Fruit fly (Drosophila melanogaster) whole organism, pupa: ENCODE measurements around the gene CG3679.

Experiments
- CG10348 ChIP-seq: fragments of 200-800 bp; sonication (Bioruptor generic); IDR thresholded peaks from 2 replicates; pipeline ENCODE4 v1.3.6; 2022; ENCODE audit warnings: missing biosample characterization, missing genetic modification characterization
- CG12605 ChIP-seq: fragments of 200-800 bp; sonication (Bioruptor generic); IDR thresholded peaks from 2 replicates; pipeline ENCODE4 v1.3.6; 2022; ENCODE audit warnings: missing biosample characterization, missing genetic modification characterization
- CG13204 ChIP-seq: fragments of 200-800 bp; sonication (Bioruptor generic); optimal IDR thresholded peaks from 2 replicates; lab custom pipeline; 2018; ENCODE audit warnings: missing biosample characterization, mild to moderate bottlenecking, missing genetic modification characterization, moderate library complexity
- CG14655 ChIP-seq: fragments of 200-800 bp; sonication (Bioruptor generic); optimal IDR thresholded peaks from 3 replicates; lab custom pipeline; 2017; ENCODE audit warnings: mild to moderate bottlenecking, missing biosample characterization, missing genetic modification reagents, missing genetic modification characterization
- CG15710 ChIP-seq: fragments of 200-800 bp; sonication (Bioruptor generic); optimal IDR thresholded peaks from 2 replicates; lab custom pipeline; 2018; ENCODE audit warnings: missing biosample characterization, mild to moderate bottlenecking, missing genetic modification characterization, moderate library complexity
- CG17806 ChIP-seq: fragments of 200-800 bp; sonication (Bioruptor generic); optimal IDR thresholded peaks from 2 replicates; lab custom pipeline; 2018; ENCODE audit warnings: missing biosample characterization, mild to moderate bottlenecking, missing genetic modification characterization, moderate library complexity
- CG32121 ChIP-seq: fragments of 200-800 bp; sonication (Bioruptor generic); IDR thresholded peaks from 2 replicates; pipeline ENCODE4 v1.3.6; 2022; ENCODE audit warnings: missing biosample characterization, missing genetic modification characterization
- CG34367 ChIP-seq: fragments of 200-800 bp; sonication (Bioruptor generic); optimal IDR thresholded peaks from 2 replicates; lab custom pipeline; 2018; ENCODE audit warnings: missing biosample characterization, mild to moderate bottlenecking, missing genetic modification characterization
- CG4496 ChIP-seq: fragments of 200-800 bp; sonication (Bioruptor generic); IDR thresholded peaks from 3 replicates; pipeline ENCODE4 v1.3.6; 2022; ENCODE audit warnings: missing biosample characterization, missing genetic modification characterization
- CG8159 ChIP-seq: fragments of 200-800 bp; sonication (Bioruptor generic); optimal IDR thresholded peaks from 3 replicates; lab custom pipeline; 2018; ENCODE audit warnings: missing biosample characterization, mild to moderate bottlenecking, missing genetic modification characterization, moderate library complexity
- CG8301 ChIP-seq: fragments of 200-800 bp; sonication (Bioruptor generic); optimal IDR thresholded peaks from 2 replicates; lab custom pipeline; 2018; ENCODE audit warnings: missing biosample characterization, mild to moderate bottlenecking, missing genetic modification characterization
- CG9948 ChIP-seq: fragments of 200-800 bp; sonication (Bioruptor generic); optimal IDR thresholded peaks from 2 replicates; lab custom pipeline; 2018; ENCODE audit warnings: missing biosample characterization, mild to moderate bottlenecking, missing genetic modification characterization, moderate library complexity
- D1 ChIP-seq: fragments of 200-800 bp; sonication (Bioruptor generic); optimal IDR thresholded peaks from 2 replicates; lab custom pipeline; 2018; ENCODE audit warnings: missing biosample characterization, mild to moderate bottlenecking, missing genetic modification characterization, moderate library complexity
- EcR ChIP-seq: fragments of 200-800 bp; sonication (Bioruptor generic); optimal IDR thresholded peaks from 3 replicates; lab custom pipeline; 2019; ENCODE audit warnings: missing biosample characterization, missing genetic modification characterization, mild to moderate bottlenecking, moderate library complexity, missing genetic modification reagents
- Ets98B ChIP-seq: fragments of 200-800 bp; sonication (Bioruptor generic); IDR thresholded peaks from 2 replicates; pipeline ENCODE4 v1.3.6; 2022; ENCODE audit warnings: missing biosample characterization, missing genetic modification characterization
- Pif1A ChIP-seq: fragments of 200-800 bp; sonication (Bioruptor generic); optimal IDR thresholded peaks from 3 replicates; lab custom pipeline; 2016; ENCODE audit warnings: missing biosample characterization, missing genetic modification characterization
- Pif1B ChIP-seq: fragments of 200-800 bp; sonication (Bioruptor generic); optimal IDR thresholded peaks from 3 replicates; lab custom pipeline; 2016; ENCODE audit warnings: missing biosample characterization, missing genetic modification characterization
- Snoo ChIP-seq: fragments of 200-800 bp; sonication (Bioruptor generic); optimal IDR thresholded peaks from 3 replicates; lab custom pipeline; 2017; ENCODE audit warnings: missing biosample characterization, mild to moderate bottlenecking, missing genetic modification characterization, inconsistent platforms
- fd96Ca ChIP-seq: fragments of 200-800 bp; sonication (Bioruptor generic); IDR thresholded peaks from 3 replicates; pipeline ENCODE4 v1.3.6; 2022; ENCODE audit warnings: missing biosample characterization, missing genetic modification characterization
- gl ChIP-seq: fragments of 200-800 bp; sonication (Bioruptor generic); optimal IDR thresholded peaks from 2 replicates; lab custom pipeline; 2018; ENCODE audit warnings: missing biosample characterization, mild to moderate bottlenecking, missing genetic modification characterization
- rn ChIP-seq: fragments of 200-800 bp; sonication (Bioruptor generic); IDR thresholded peaks from 2 replicates; pipeline ENCODE4 v1.3.6; 2022; ENCODE audit warnings: missing biosample characterization, missing genetic modification characterization

The CG3679 gene

DNA sequence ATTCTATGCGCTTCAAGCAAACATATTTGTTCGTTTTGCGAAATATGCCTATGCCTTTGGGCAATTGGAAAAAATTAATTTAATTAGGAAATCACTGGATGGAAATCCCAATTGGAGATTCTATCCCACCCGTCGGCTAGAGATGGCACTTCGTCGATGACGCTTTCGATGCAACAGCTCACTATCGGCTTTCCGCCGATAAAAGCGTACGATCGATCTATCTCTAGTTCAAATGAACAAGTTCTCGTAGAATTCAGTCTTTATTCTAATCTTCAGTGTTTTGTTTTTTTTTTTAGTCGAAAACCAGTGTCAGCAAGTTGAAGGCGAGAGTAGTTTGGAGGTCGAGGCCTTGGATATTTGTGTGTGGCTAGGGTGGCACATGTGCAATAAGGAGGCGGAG, 19.4 kb downstream of the CG3679 start, which contains the start of the genes CG9917 and CG32579:
Gene CG9917 (minus strand): TSS at position 169 of the 400 bp plus-strand sequence.
Gene CG32579 (plus strand): TSS at position 224 of the 400 bp plus-strand sequence.
- TF ChIP-seq CG34367 (tag; lab: Kevin White, UChicago) (no peak), Pif1B (GFP tag; lab: Kevin White, UChicago) (no peak), rn (GFP tag; lab: Robert Waterston, UW) (no peak), CG14655 (GFP tag; lab: Kevin White, UChicago) (no peak)

DNA sequence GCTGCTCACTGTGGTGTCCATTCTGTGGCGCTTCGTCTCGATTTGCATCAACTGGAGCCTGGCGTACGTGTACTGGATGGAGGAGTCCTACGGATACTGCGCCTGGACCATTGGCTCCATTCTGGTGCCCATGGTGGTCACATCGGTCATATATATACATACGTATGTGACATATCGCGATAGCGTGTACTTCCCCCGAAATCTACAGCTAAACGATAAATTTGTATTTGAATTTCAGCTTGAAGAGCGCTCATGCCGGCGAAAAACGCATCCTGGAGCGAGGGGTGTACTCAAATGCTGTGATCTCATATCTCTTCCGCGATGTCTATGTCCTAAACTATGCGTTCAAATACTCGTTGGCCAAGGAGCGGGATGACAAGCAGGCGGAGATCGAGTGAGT, 19.9 kb downstream of the CG3679 start:
- TF ChIP-seq CG14655 (GFP tag; lab: Kevin White, UChicago) (no peak), CG10348 (GFP tag; lab: Robert Waterston, UW) (no peak), CG34367 (tag; lab: Kevin White, UChicago) (no peak), CG32121 (GFP tag; lab: Robert Waterston, UW) (no peak)
- TF ChIP-seq, all 21 proteins: peak for 0

DNA sequence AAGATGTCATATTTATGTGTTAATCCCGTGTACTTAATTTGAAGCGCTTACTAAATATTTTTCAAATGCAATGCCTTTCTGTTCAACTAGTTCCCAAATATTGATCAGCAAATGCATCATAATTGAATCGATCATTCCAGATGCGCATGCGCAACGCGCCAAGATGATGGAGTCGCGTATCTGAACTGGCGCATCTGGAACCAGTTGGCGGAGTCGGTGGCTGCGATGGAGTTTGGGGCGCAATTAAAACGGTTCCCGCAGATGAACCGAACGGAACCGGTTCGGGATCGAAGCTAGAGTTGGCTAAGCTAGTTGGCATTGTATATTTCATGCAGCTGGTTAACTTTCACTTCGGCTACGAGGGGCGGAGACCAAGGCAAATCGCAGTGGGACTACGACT, 21.8 kb downstream of the CG3679 start, which contains the start of gene CalpC:
Gene CalpC (plus strand): TSS at position 292 of the 400 bp plus-strand sequence.
- no peak for TF ChIP-seq CG10348 (GFP tag; lab: Robert Waterston, UW)
- no peak for TF ChIP-seq CG32121 (GFP tag; lab: Robert Waterston, UW)
- TF ChIP-seq CG13204 = no peak
- TF ChIP-seq CG4496 (GFP tag; lab: Robert Waterston, UW) = no peak
- no peak for TF ChIP-seq CG9948 (tag; lab: Kevin White, UChicago)
- TF ChIP-seq fd96Ca (GFP tag; lab: Robert Waterston, UW) = no peak
- no peak for TF ChIP-seq D1 (tag; lab: Kevin White, UChicago)
- TF ChIP-seq Snoo (tag; lab: Kevin White, UChicago) = no peak
- TF ChIP-seq CG8301 = no peak
- TF ChIP-seq rn (GFP tag; lab: Robert Waterston, UW) = no peak
- no peak for TF ChIP-seq Pif1B (GFP tag; lab: Kevin White, UChicago)
- TF ChIP-seq, all 21 proteins: peak for 0

- TF ChIP-seq CG8159 (no peak), fd96Ca (GFP tag; lab: Robert Waterston, UW) (no peak), Pif1A (GFP tag; lab: Kevin White, UChicago) (no peak), rn (GFP tag; lab: Robert Waterston, UW) (no peak), CG17806 (tag; lab: Kevin White, UChicago) (no peak), EcR (GFP tag; lab: Kevin White, UChicago) (no peak), D1 (tag; lab: Kevin White, UChicago) (no peak), Pif1B (GFP tag; lab: Kevin White, UChicago) (no peak), CG10348 (GFP tag; lab: Robert Waterston, UW) (no peak), gl (tag; lab: Kevin White, UChicago) (no peak)
Measured at dm6 chrX:16330659-16331058, 27.0 kb downstream of the CG3679 start, which contains the start of gene CG9919. Gene CG9919, minus strand, starts transcription at chrX:16330759.

- TF ChIP-seq CG14655 (GFP tag; lab: Kevin White, UChicago) = no peak
- TF ChIP-seq rn (GFP tag; lab: Robert Waterston, UW) = no peak
- no peak for TF ChIP-seq CG12605
- TF ChIP-seq gl (tag; lab: Kevin White, UChicago) = no peak
- no peak for TF ChIP-seq Pif1B (GFP tag; lab: Kevin White, UChicago)
- no peak for TF ChIP-seq CG10348 (GFP tag; lab: Robert Waterston, UW)
- no peak for TF ChIP-seq CG13204
- no peak for TF ChIP-seq CG32121 (GFP tag; lab: Robert Waterston, UW)
- TF ChIP-seq D1 (tag; lab: Kevin White, UChicago) = no peak
- no peak for TF ChIP-seq Snoo (tag; lab: Kevin White, UChicago)
- TF ChIP-seq EcR (GFP tag; lab: Kevin White, UChicago) = no peak
- no peak for TF ChIP-seq CG17806 (tag; lab: Kevin White, UChicago)
- TF ChIP-seq fd96Ca (GFP tag; lab: Robert Waterston, UW) = no peak
Measured at dm6 chrX:16331562-16332233, 28.0 kb downstream of the CG3679 start.

DNA sequence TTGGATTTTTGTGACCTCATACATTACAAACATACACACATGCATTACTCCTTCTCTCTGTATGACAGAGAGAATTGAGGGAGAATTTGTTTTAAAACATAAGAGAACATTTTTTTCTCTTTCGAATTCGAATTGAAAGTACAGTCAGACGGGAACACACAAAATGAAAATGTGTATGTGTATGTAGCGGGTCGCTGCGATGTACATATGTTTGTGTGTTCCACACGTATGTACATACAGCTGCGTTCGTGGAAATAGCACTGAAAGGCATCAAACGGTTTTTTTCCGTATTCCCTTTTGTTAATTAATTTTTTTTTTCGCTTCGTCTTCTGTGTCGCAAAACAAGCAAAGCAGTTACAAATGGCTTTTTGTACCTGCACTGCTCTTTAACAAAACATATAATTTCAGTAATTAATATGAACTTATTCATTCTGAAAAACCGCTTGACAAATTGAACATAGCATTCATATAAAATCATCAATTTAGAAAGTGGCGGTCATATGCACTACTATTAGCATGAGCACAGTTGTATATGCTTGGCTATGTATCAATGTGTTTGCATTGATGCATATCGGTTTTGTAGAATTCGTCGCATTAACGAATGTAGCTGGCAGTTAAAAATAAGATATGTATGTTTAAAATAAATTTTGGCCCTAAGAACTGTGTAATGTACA, 29.1 kb downstream of the CG3679 start:
- TF ChIP-seq CG8301 (peak; percentile 98), CG10348 (GFP tag; lab: Robert Waterston, UW) (peak; percentile 79), fd96Ca (GFP tag; lab: Robert Waterston, UW) (peak; percentile 96), CG8159 (peak; percentile 98), CG32121 (GFP tag; lab: Robert Waterston, UW) (peak; percentile 96), Pif1B (GFP tag; lab: Kevin White, UChicago) (peak; percentile 95), Ets98B (GFP tag; lab: Robert Waterston, UW) (peak; percentile 89), CG15710 (tag; lab: Kevin White, UChicago) (peak; percentile 97), Snoo (tag; lab: Kevin White, UChicago) (peak; percentile 96), Pif1A (GFP tag; lab: Kevin White, UChicago) (peak; percentile 97), CG17806 (tag; lab: Kevin White, UChicago) (peak; percentile 95), rn (GFP tag; lab: Robert Waterston, UW) (peak; percentile 86), CG14655 (GFP tag; lab: Kevin White, UChicago) (peak; percentile 99), CG13204 (peak; percentile 93), gl (tag; lab: Kevin White, UChicago) (peak; percentile 94), CG4496 (GFP tag; lab: Robert Waterston, UW) (peak; percentile 94), CG9948 (tag; lab: Kevin White, UChicago) (peak; percentile 97), CG12605 (peak; percentile 90), EcR (GFP tag; lab: Kevin White, UChicago) (peak; percentile 6), CG34367 (tag; lab: Kevin White, UChicago) (peak; percentile 97), D1 (tag; lab: Kevin White, UChicago) (peak; percentile 95)
- TF ChIP-seq, all 21 proteins: peak for 21
